Fruit fly (Drosophila melanogaster) whole organism, embryonic: ENCODE measurements around the gene peng.
A peak's percentile ranks its signal among the peaks of the same experiment; 100 is the strongest.

Source experiments
- Antp ChIP-seq: fragments of 200-800 bp; sonication (Bioruptor generic); optimal IDR thresholded peaks from 3 replicates; lab custom pipeline; 2016; ENCODE audit warnings: missing biosample characterization, missing genetic modification characterization
- Atf3 ChIP-seq: fragments of 200-800 bp; sonication (Bioruptor generic); optimal IDR thresholded peaks from 3 replicates; lab custom pipeline; 2016; ENCODE audit warnings: missing biosample characterization, missing genetic modification characterization
- B-H2 ChIP-seq: fragments of 200-800 bp; sonication (Bioruptor generic); optimal IDR thresholded peaks from 2 replicates; lab custom pipeline; 2018; ENCODE audit warnings: missing biosample characterization, mild to moderate bottlenecking, missing genetic modification characterization
- Bgb ChIP-seq: fragments of 200-800 bp; sonication (Bioruptor generic); IDR thresholded peaks from 2 replicates; pipeline ENCODE4 v1.3.6; 2022; ENCODE audit warnings: missing biosample characterization, missing genetic modification characterization; ENCODE audit not compliant: partially characterized antibody
- CG11560 ChIP-seq: fragments of 200-800 bp; sonication (Bioruptor generic); IDR thresholded peaks from 3 replicates; pipeline ENCODE4 v1.3.6; 2022; ENCODE audit warnings: missing biosample characterization, missing genetic modification characterization
- CG11696 ChIP-seq: fragments of 200-800 bp; sonication (Bioruptor generic); IDR thresholded peaks from 2 replicates; pipeline ENCODE4 v1.3.6; 2022; ENCODE audit warnings: missing biosample characterization, missing genetic modification characterization
- CG11723 ChIP-seq: fragments of 200-800 bp; sonication (Bioruptor generic); optimal IDR thresholded peaks from 2 replicates; lab custom pipeline; 2017; ENCODE audit warnings: missing biosample characterization, mild to moderate bottlenecking, missing genetic modification characterization
- CG12659 ChIP-seq: fragments of 200-800 bp; sonication (Bioruptor generic); optimal IDR thresholded peaks from 3 replicates; lab custom pipeline; 2017; ENCODE audit warnings: mild to moderate bottlenecking, missing biosample characterization, missing genetic modification reagents, missing genetic modification characterization
- CG13775 ChIP-seq: fragments of 200-800 bp; sonication (Bioruptor generic); optimal IDR thresholded peaks from 3 replicates; lab custom pipeline; 2017; ENCODE audit warnings: missing biosample characterization, mild to moderate bottlenecking, missing genetic modification characterization
- CG14860 ChIP-seq: fragments of 200-800 bp; sonication (Bioruptor generic); IDR thresholded peaks from 3 replicates; pipeline ENCODE4 v1.3.6; 2022; ENCODE audit warnings: missing biosample characterization, missing genetic modification characterization; ENCODE audit not compliant: partially characterized antibody
- CG14965 ChIP-seq: fragments of 200-800 bp; sonication (Bioruptor generic); optimal IDR thresholded peaks from 2 replicates; lab custom pipeline; 2016; ENCODE audit warnings: missing biosample characterization, missing genetic modification characterization, borderline replicate concordance
- CG16863 ChIP-seq: fragments of 200-800 bp; sonication (Bioruptor generic); optimal IDR thresholded peaks from 3 replicates; lab custom pipeline; 2016; ENCODE audit warnings: missing biosample characterization, missing genetic modification characterization
- CG18599 ChIP-seq: fragments of 200-800 bp; sonication (Bioruptor generic); optimal IDR thresholded peaks from 3 replicates; lab custom pipeline; 2017; ENCODE audit warnings: missing biosample characterization, missing genetic modification characterization, mild to moderate bottlenecking, moderate library complexity, missing genetic modification reagents
- CG2889 ChIP-seq: fragments of 200-800 bp; sonication (Bioruptor generic); IDR thresholded peaks from 3 replicates; pipeline ENCODE4 v1.3.6; 2022; ENCODE audit warnings: missing biosample characterization, missing genetic modification characterization
- CG3065 ChIP-seq: fragments of 200-800 bp; sonication (Bioruptor generic); optimal IDR thresholded peaks from 2 replicates; lab custom pipeline; 2016; ENCODE audit warnings: missing biosample characterization, missing genetic modification characterization
- CG33213 ChIP-seq: fragments of 200-800 bp; sonication (Bioruptor generic); optimal IDR thresholded peaks from 3 replicates; lab custom pipeline; 2016; ENCODE audit warnings: missing biosample characterization, missing genetic modification characterization
- CG34422 ChIP-seq: fragments of 200-800 bp; sonication (Bioruptor generic); IDR thresholded peaks from 3 replicates; pipeline ENCODE4 v1.3.6; 2022; ENCODE audit warnings: missing biosample characterization, missing genetic modification characterization
- CG3995 ChIP-seq: fragments of 200-800 bp; sonication (Bioruptor generic); optimal IDR thresholded peaks from 3 replicates; lab custom pipeline; 2016; ENCODE audit warnings: missing biosample characterization, missing genetic modification characterization
- CG4282 ChIP-seq: fragments of 200-800 bp; sonication (Bioruptor generic); optimal IDR thresholded peaks from 2 replicates; lab custom pipeline; 2016; ENCODE audit warnings: missing biosample characterization, missing genetic modification characterization
- CG4730 ChIP-seq: fragments of 200-800 bp; sonication (Bioruptor generic); IDR thresholded peaks from 2 replicates; pipeline ENCODE4 v1.3.6; 2022; ENCODE audit warnings: missing biosample characterization, missing genetic modification characterization
- CG6689 ChIP-seq: fragments of 200-800 bp; sonication (Bioruptor generic); IDR thresholded peaks from 2 replicates; pipeline ENCODE4 v1.3.6; 2022; ENCODE audit warnings: missing biosample characterization, missing genetic modification characterization
- CG7357 ChIP-seq: fragments of 200-800 bp; sonication (Bioruptor generic); IDR thresholded peaks from 3 replicates; pipeline ENCODE4 v1.3.6; 2022; ENCODE audit warnings: missing biosample characterization, missing genetic modification characterization
- CG7745 ChIP-seq: fragments of 200-800 bp; sonication (Bioruptor generic); optimal IDR thresholded peaks from 2 replicates; lab custom pipeline; 2018; ENCODE audit warnings: missing biosample characterization, mild to moderate bottlenecking, missing genetic modification characterization, moderate library complexity
- CG8089 ChIP-seq: fragments of 200-800 bp; sonication (Bioruptor generic); optimal IDR thresholded peaks from 3 replicates; lab custom pipeline; 2016; ENCODE audit warnings: missing biosample characterization, missing genetic modification characterization
- Chrac-16 ChIP-seq: fragments of 200-800 bp; sonication (Bioruptor generic); optimal IDR thresholded peaks from 3 replicates; lab custom pipeline; 2016; ENCODE audit warnings: missing biosample characterization, missing genetic modification characterization
- Ets65A ChIP-seq: fragments of 200-800 bp; sonication (Bioruptor generic); peaks from one replicate; lab custom pipeline; 2016; ENCODE audit warnings: missing biosample characterization, missing genetic modification characterization
- Hand ChIP-seq: fragments of 200-800 bp; sonication (Bioruptor generic); optimal IDR thresholded peaks from 2 replicates; lab custom pipeline; 2017; ENCODE audit warnings: mild to moderate bottlenecking, missing biosample characterization, missing genetic modification reagents, missing genetic modification characterization
- HmgD ChIP-seq: fragments of 200-800 bp; sonication (Bioruptor generic); optimal IDR thresholded peaks from 3 replicates; lab custom pipeline; 2016; ENCODE audit warnings: missing biosample characterization, missing genetic modification characterization
- Hsf ChIP-seq: fragments of 200-800 bp; sonication (Bioruptor generic); optimal IDR thresholded peaks from 3 replicates; lab custom pipeline; 2016; ENCODE audit warnings: missing biosample characterization, missing genetic modification characterization
- Jarid2 ChIP-seq: fragments of 200-800 bp; sonication (Bioruptor generic); optimal IDR thresholded peaks from 3 replicates; lab custom pipeline; 2017; ENCODE audit warnings: mild to moderate bottlenecking, missing biosample characterization, missing genetic modification reagents, missing genetic modification characterization
- Mrtf ChIP-seq: fragments of 200-800 bp; sonication (Bioruptor generic); IDR thresholded peaks from 3 replicates; pipeline ENCODE4 v1.3.6; 2022; ENCODE audit warnings: missing biosample characterization, missing genetic modification characterization
- Optix ChIP-seq: fragments of 200-800 bp; sonication (Bioruptor generic); IDR thresholded peaks from 3 replicates; pipeline ENCODE4 v1.3.6; 2022; ENCODE audit warnings: missing biosample characterization, missing genetic modification characterization
- Sry-β ChIP-seq: fragments of 200-800 bp; sonication (Bioruptor generic); optimal IDR thresholded peaks from 2 replicates; lab custom pipeline; 2018; ENCODE audit warnings: missing biosample characterization, mild to moderate bottlenecking, missing genetic modification characterization, moderate library complexity
- Stat92E ChIP-seq, 3 experiments: fragments of >200 bp in 2 of 3; fragments of 200-800 bp in 1 of 3; sonication (Bioruptor generic) in 1 of 3; optimal IDR thresholded peaks; 2 replicates each; lab custom pipeline; 2017 to 2019; ENCODE audit warnings: missing biosample characterization in 3 of 3, missing genetic modification characterization in 3 of 3, mild to moderate bottlenecking in 1 of 3, moderate library complexity in 1 of 3
- TFAM ChIP-seq: fragments of 200-800 bp; sonication (Bioruptor generic); optimal IDR thresholded peaks from 2 replicates; lab custom pipeline; 2017; ENCODE audit warnings: missing biosample characterization, missing genetic modification characterization, inconsistent platforms
- Taf1 ChIP-seq: fragments of 200-800 bp; sonication (Bioruptor generic); IDR thresholded peaks from 2 replicates; pipeline ENCODE4 v1.3.6; 2022; ENCODE audit warnings: missing biosample characterization, missing genetic modification characterization
- Trl ChIP-seq, 3 experiments: fragments of >200 bp in 2 of 3; fragments of 200-800 bp in 1 of 3; sonication (Bioruptor generic) in 1 of 3; optimal IDR thresholded peaks; 2 replicates in 1 of 3; 3 replicates in 2 of 3; lab custom pipeline; 2016 to 2017; ENCODE audit warnings: missing biosample characterization in 1 of 3, missing genetic modification characterization in 1 of 3
- ab ChIP-seq: fragments of 200-800 bp; sonication (Bioruptor generic); optimal IDR thresholded peaks from 2 replicates; lab custom pipeline; 2016; ENCODE audit warnings: missing biosample characterization, missing genetic modification characterization
- al ChIP-seq: fragments of 200-800 bp; sonication (Bioruptor generic); IDR thresholded peaks from 2 replicates; pipeline ENCODE4 v1.3.6; 2022; ENCODE audit warnings: missing biosample characterization, missing genetic modification characterization
- btn ChIP-seq: fragments of 200-800 bp; sonication (Bioruptor generic); optimal IDR thresholded peaks from 2 replicates; lab custom pipeline; 2016; ENCODE audit warnings: missing biosample characterization, missing genetic modification characterization
- gem ChIP-seq: fragments of 200-800 bp; sonication (Bioruptor generic); optimal IDR thresholded peaks from 2 replicates; lab custom pipeline; 2019; ENCODE audit warnings: missing biosample characterization, mild to moderate bottlenecking, missing genetic modification characterization, moderate library complexity
- grau ChIP-seq: fragments of 200-800 bp; optimal IDR thresholded peaks from 3 replicates; lab custom pipeline; 2019; ENCODE audit warnings: missing biosample characterization, mild to moderate bottlenecking, missing genetic modification characterization, moderate library complexity
- nerfin-1 ChIP-seq: fragments of 200-800 bp; sonication (Bioruptor generic); optimal IDR thresholded peaks from 3 replicates; lab custom pipeline; 2019; ENCODE audit warnings: missing biosample characterization, mild to moderate bottlenecking, missing genetic modification characterization, moderate library complexity
- prd ChIP-seq, 3 experiments: fragments of >200 bp in 2 of 3; fragments of 200-800 bp in 1 of 3; sonication (Bioruptor generic) in 1 of 3; optimal IDR thresholded peaks in 2 of 3; IDR thresholded peaks in 1 of 3; 2 replicates in 2 of 3; 3 replicates in 1 of 3; pipeline versions ENCODE4 v1.3.6 to Lab custom; 2017 to 2022; ENCODE audit warnings: missing biosample characterization in 1 of 3, missing genetic modification characterization in 1 of 3
- row ChIP-seq: fragments of 200-800 bp; sonication (Bioruptor generic); IDR thresholded peaks from 3 replicates; pipeline ENCODE4 v1.3.6; 2022; ENCODE audit warnings: missing biosample characterization, missing genetic modification characterization
- stc ChIP-seq: fragments of 200-800 bp; sonication (Bioruptor generic); IDR thresholded peaks from 2 replicates; pipeline ENCODE4 v1.3.6; 2022; ENCODE audit warnings: missing biosample characterization, missing genetic modification characterization
- vfl ChIP-seq: fragments of 200-800 bp; sonication (Bioruptor generic); optimal IDR thresholded peaks from 2 replicates; lab custom pipeline; 2016; ENCODE audit warnings: missing biosample characterization, missing genetic modification characterization
- yki ChIP-seq: fragments of >200 bp; optimal IDR thresholded peaks from 3 replicates; lab custom pipeline; 2018
- zen ChIP-seq: fragments of 200-800 bp; sonication (Bioruptor generic); optimal IDR thresholded peaks from 3 replicates; lab custom pipeline; 2018; ENCODE audit warnings: missing biosample characterization, mild to moderate bottlenecking, missing genetic modification characterization, moderate library complexity

The peng gene

dm6 chrX:21366311-21366990 is 16.8 kb upstream of the peng start (continued):
- TF ChIP-seq CG13775 (GFP tag; lab: Kevin White, UChicago) (peak; percentile 88), Sry-β (GFP tag; lab: Kevin White, UChicago) (peak; percentile 46), CG14860 (GFP tag; lab: Robert Waterston, UW) (no peak), CG18599 (GFP tag; lab: Kevin White, UChicago) (peak; percentile 97), CG11560 (tag; lab: Robert Waterston, UW) (peak; percentile 79), CG4282 (GFP tag; lab: Kevin White, UChicago) (no peak), Hsf (GFP tag; lab: Kevin White, UChicago) (peak; percentile 50), CG33213 (GFP tag; lab: Kevin White, UChicago) (peak; percentile 31), CG16863 (GFP tag; lab: Kevin White, UChicago) (peak; percentile 34), Trl (optimal IDR thresholded peaks at IDR 0.05; lab: Kevin White, UChicago) (peak; percentile 9 to 27), Trl (GFP tag; optimal IDR thresholded peaks at IDR 0.05; lab: Kevin White, UChicago) (peak; percentile 24), B-H2 (GFP tag; lab: Kevin White, UChicago) (peak; percentile 93), CG7745 (tag; lab: Kevin White, UChicago) (no peak), Antp (GFP tag; lab: Kevin White, UChicago) (peak; percentile 40), btn (GFP tag; lab: Kevin White, UChicago) (no peak), Taf1 (GFP tag; lab: Robert Waterston, UW) (peak; percentile 71), vfl (peak; percentile 34), grau (tag; lab: Kevin White, UChicago) (peak; percentile 99), CG14965 (GFP tag; lab: Kevin White, UChicago) (no peak), prd (optimal IDR thresholded peaks at IDR 0.05; lab: Kevin White, UChicago) (no peak), prd (GFP tag; IDR thresholded peaks at IDR 0.05; lab: Robert Waterston, UW) (peak; percentile 90), Mrtf (GFP tag; lab: Robert Waterston, UW) (peak; percentile 74), Bgb (GFP tag; lab: Robert Waterston, UW) (no peak), row (peak; percentile 97), CG4730 (GFP tag; lab: Robert Waterston, UW) (peak; percentile 84), gem (tag; lab: Kevin White, UChicago) (peak; percentile 96), al (GFP tag; lab: Robert Waterston, UW) (peak; percentile 74), nerfin-1 (peak; percentile 91), CG3065 (peak; percentile 69), Jarid2 (GFP tag; lab: Kevin White, UChicago) (peak; percentile 72), Stat92E (GFP tag; optimal IDR thresholded peaks at IDR 0.05; lab: Kevin White, UChicago) (peak in 1 of 3 experiments; percentile 78), CG3995 (peak; percentile 32), CG34422 (GFP tag; lab: Robert Waterston, UW) (peak; percentile 88), CG11723 (peak; percentile 82), Hand (GFP tag; lab: Kevin White, UChicago) (peak; percentile 93), yki (lab: Kevin White, UChicago) (no peak), CG8089 (GFP tag; lab: Kevin White, UChicago) (peak; percentile 1), ab (GFP tag; lab: Kevin White, UChicago) (no peak), stc (GFP tag; lab: Robert Waterston, UW) (peak; percentile 82), CG7357 (GFP tag; lab: Robert Waterston, UW) (peak; percentile 82; the same call in 2 of the 3 replicates), Ets65A (GFP tag; lab: Kevin White, UChicago) (peak; percentile 93), Optix (GFP tag; lab: Robert Waterston, UW) (peak; percentile 70; the same call in 2 of the 3 replicates), CG6689 (peak; percentile 89), CG2889 (peak; percentile 76), CG12659 (GFP tag; lab: Kevin White, UChicago) (peak; percentile 96), TFAM (peak; percentile 33), Chrac-16 (GFP tag; lab: Kevin White, UChicago) (peak; percentile 87), CG11696 (0 out of 2 replicates have a peak, but pooled peaks have one; percentile 32), Atf3 (GFP tag; lab: Kevin White, UChicago) (peak; percentile 3), HmgD (GFP tag; lab: Kevin White, UChicago) (no peak), zen (tag; lab: Kevin White, UChicago) (peak; percentile 74)
